Fruit fly (Drosophila melanogaster): ENCODE data around the gene CG7166.

Gene CG7166

dm6 chr3L:21625547-21625946 is at the start of gene CG7166, which contains the start of gene Alg11:
CG7166 (minus strand) TSS chr3L:21625647.
Alg11 (plus strand) TSS chr3L:21625806.
- TF ChIP-seq Sin3A (optimal IDR thresholded peaks at IDR 0.05) = no peak

DNA sequence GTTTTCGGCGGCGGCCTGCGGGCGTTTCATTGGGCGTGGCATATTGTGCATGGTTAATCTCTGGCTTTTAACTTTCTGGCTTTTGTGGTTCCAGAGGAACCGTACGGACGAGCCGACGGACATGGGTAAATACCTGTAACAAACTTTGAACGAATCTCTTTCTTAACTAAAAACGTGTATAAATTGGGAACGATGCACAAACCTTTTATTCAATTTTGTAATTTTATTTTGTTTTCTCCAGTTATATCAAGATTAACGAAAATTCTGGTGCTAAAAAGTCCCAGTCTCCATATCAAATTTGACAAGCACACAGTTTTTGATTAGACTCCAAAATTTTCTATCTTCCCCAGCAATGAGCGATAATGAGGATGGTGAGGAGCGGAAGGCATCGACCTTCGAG is 46.4 kb upstream of the CG7166 start, which contains the start of gene CG11249:
Gene CG11249, plus strand, starts transcription at position 301 of the 400 bp plus-strand sequence.
- no peak for TF ChIP-seq Sin3A (optimal IDR thresholded peaks at IDR 0.05)
- no peak for TF ChIP-seq insv (optimal IDR thresholded peaks at IDR 0.05)
- TF ChIP-seq ttk (optimal IDR thresholded peaks at IDR 0.05) = no peak
- no peak for TF ChIP-seq h (optimal IDR thresholded peaks at IDR 0.05)
- no peak for TF ChIP-seq Myc (optimal IDR thresholded peaks at IDR 0.05)

DNA sequence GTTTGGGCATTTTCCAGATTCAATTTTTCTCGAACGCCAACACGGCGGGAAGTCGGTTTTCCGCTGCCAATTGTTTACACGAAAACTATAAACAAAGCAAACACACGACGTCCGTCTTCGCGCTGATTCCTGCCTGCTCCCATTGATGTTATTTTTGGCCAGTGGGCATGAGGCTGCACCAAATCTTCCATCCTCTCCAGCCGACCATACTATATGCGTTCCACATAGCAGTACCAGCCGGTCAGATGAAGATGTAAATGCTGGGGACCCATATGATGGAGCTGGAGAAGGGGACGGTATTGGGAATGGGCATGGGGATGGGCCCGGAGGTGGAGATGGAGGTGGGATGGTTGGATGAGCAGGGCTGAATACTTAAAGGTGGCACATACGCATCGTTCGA is 42.1 kb upstream of the CG7166 start:
- no peak for TF ChIP-seq Sin3A (optimal IDR thresholded peaks at IDR 0.05)
- no peak for TF ChIP-seq insv (optimal IDR thresholded peaks at IDR 0.05)

dm6 chr3L:21666880-21667279 is 41.4 kb upstream of the CG7166 start, which contains the start of gene Cpr78E:
Cpr78E (minus strand) TSS chr3L:21666980.
- TF ChIP-seq insv (optimal IDR thresholded peaks at IDR 0.05) (no peak), ttk (optimal IDR thresholded peaks at IDR 0.05) (no peak), psq (optimal IDR thresholded peaks at IDR 0.05) (no peak), Myc (optimal IDR thresholded peaks at IDR 0.05) (no peak), h (optimal IDR thresholded peaks at IDR 0.05) (no peak), Sin3A (optimal IDR thresholded peaks at IDR 0.05) (no peak)

- no peak for TF ChIP-seq insv (optimal IDR thresholded peaks at IDR 0.05)
- no peak for TF ChIP-seq Sin3A (optimal IDR thresholded peaks at IDR 0.05)
- TF ChIP-seq Myc (optimal IDR thresholded peaks at IDR 0.05) = no peak
- TF ChIP-seq psq (optimal IDR thresholded peaks at IDR 0.05) = no peak
- no peak for TF ChIP-seq h (optimal IDR thresholded peaks at IDR 0.05)
- TF ChIP-seq ttk (optimal IDR thresholded peaks at IDR 0.05) = no peak
Measured at dm6 chr3L:21652768-21653167, 27.3 kb upstream of the CG7166 start.

- no peak for TF ChIP-seq insv (optimal IDR thresholded peaks at IDR 0.05)
- no peak for TF ChIP-seq h (optimal IDR thresholded peaks at IDR 0.05)
- no peak for TF ChIP-seq ttk (optimal IDR thresholded peaks at IDR 0.05)
- TF ChIP-seq psq (optimal IDR thresholded peaks at IDR 0.05) = no peak
- no peak for TF ChIP-seq Myc (optimal IDR thresholded peaks at IDR 0.05)
- TF ChIP-seq Sin3A (optimal IDR thresholded peaks at IDR 0.05) = no peak
Measured at dm6 chr3L:21652124-21652523, 26.7 kb upstream of the CG7166 start.

dm6 chr3L:21651412-21651811 is 26.0 kb upstream of the CG7166 start:
- no peak for TF ChIP-seq ttk (optimal IDR thresholded peaks at IDR 0.05)
- no peak for TF ChIP-seq insv (optimal IDR thresholded peaks at IDR 0.05)
- TF ChIP-seq h (optimal IDR thresholded peaks at IDR 0.05) = no peak
- TF ChIP-seq psq (optimal IDR thresholded peaks at IDR 0.05) = no peak
- TF ChIP-seq Sin3A (optimal IDR thresholded peaks at IDR 0.05) = no peak
- no peak for TF ChIP-seq Myc (optimal IDR thresholded peaks at IDR 0.05)

DNA sequence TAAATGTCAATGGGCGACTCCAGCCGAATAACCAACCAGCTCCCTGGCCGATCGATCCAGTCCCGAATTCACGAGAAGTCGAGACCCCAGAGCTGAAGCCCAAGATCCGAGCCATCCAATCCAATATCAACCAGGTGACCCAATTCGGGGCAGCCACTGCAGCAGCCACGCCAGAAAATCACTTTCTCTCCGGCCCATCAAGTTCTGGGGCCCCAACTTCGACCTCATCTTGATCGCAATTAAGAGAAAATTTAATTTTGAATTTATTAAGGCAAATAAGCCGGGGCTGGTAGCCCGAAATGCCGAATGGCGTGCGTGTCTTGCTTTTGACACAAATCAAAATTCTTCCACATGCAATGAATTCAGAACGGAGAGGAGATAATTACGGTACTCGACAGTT is 22.4 kb upstream of the CG7166 start:
- TF ChIP-seq Sin3A (optimal IDR thresholded peaks at IDR 0.05) = no peak
- no peak for TF ChIP-seq h (optimal IDR thresholded peaks at IDR 0.05)
- no peak for TF ChIP-seq insv (optimal IDR thresholded peaks at IDR 0.05)
- no peak for TF ChIP-seq Myc (optimal IDR thresholded peaks at IDR 0.05)
- no peak for TF ChIP-seq psq (optimal IDR thresholded peaks at IDR 0.05)
- TF ChIP-seq ttk (optimal IDR thresholded peaks at IDR 0.05) = no peak

dm6 chr3L:21645878-21646277 is 20.4 kb upstream of the CG7166 start:
- TF ChIP-seq insv (optimal IDR thresholded peaks at IDR 0.05) (no peak), Sin3A (optimal IDR thresholded peaks at IDR 0.05) (no peak), h (optimal IDR thresholded peaks at IDR 0.05) (no peak), Myc (optimal IDR thresholded peaks at IDR 0.05) (no peak), ttk (optimal IDR thresholded peaks at IDR 0.05) (no peak), psq (optimal IDR thresholded peaks at IDR 0.05) (no peak)

DNA sequence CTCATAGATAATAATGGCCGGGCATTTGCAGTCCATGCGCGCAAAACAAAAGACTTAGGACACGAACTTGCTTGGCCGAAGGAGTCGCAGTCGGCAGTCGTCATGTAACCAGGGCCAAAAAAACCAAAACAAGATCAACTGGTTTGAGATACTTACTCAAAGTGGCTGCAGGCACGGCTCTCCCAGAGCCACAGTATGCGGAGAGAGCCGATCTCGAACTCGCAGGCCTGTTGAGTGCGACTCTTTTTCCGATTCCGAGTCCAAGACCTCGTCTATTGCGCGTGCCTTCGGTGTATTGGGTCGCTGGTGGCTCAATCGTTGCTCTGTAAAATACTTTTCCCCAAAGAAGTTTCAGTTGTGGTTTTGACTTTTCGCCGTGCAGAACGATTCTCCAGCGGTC is 19.2 kb upstream of the CG7166 start, which contains the start of gene CG43980:
Gene CG43980, plus strand, starts transcription at position 352 of the 400 bp plus-strand sequence.
- TF ChIP-seq ttk (optimal IDR thresholded peaks at IDR 0.05) = no peak
- TF ChIP-seq Sin3A (optimal IDR thresholded peaks at IDR 0.05) = no peak
- no peak for TF ChIP-seq Myc (optimal IDR thresholded peaks at IDR 0.05)
- TF ChIP-seq insv (optimal IDR thresholded peaks at IDR 0.05) = no peak
- no peak for TF ChIP-seq psq (optimal IDR thresholded peaks at IDR 0.05)

DNA sequence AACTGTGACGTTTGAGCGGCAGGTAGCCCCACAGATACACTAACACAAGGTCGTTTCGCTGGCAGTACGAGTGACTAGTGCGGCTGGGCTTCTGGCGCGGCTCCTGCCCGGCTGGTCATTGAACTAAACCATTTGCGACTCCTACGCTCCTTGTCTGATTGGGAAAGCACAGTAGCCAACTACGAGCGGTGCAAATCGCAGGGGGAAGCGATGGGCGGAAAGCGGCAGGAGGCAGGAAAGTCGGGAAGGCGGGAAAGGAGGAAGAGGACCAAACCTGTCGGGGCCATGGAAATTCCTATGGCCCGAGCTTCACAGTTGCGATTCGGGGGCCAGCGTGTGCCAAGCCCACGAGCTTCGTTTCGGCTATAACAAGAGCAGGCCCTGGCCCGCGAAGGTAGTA is 18.7 kb upstream of the CG7166 start:
- TF ChIP-seq Myc (optimal IDR thresholded peaks at IDR 0.05) (no peak), h (optimal IDR thresholded peaks at IDR 0.05) (no peak), insv (optimal IDR thresholded peaks at IDR 0.05) (no peak), ttk (optimal IDR thresholded peaks at IDR 0.05) (no peak), Sin3A (optimal IDR thresholded peaks at IDR 0.05) (no peak), psq (optimal IDR thresholded peaks at IDR 0.05) (no peak)

DNA sequence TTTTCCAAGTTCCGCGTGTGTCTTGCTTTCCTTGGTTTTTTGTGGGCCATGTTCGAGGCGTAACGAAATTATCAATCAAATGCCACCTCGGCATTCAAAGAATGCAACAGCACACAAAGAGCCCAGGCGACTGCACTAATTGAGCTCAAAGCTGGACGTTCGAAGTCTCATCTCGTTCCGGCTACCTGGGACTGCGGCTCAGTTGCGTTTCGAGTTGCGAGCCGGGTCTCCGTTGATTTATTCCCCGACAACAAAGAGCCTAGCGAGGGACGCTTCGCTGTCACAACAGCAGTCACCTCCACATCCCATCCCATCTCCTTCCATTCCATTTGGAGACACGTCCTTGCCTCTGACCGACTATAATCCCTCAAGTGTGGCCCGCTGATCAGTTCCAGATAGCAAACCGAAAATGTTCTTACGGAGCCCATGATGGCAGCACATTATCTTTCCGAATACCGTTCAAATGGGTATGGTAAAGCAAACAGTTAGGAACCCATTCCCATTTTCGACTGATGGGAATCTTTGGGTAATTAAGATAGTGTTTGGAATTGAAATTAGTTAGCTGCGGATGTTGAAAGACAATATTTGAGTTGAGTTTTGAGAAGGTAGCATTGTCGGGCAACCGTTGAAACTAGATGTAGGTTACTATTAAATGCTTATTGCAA is 17.6 kb upstream of the CG7166 start:
- TF ChIP-seq insv (optimal IDR thresholded peaks at IDR 0.05) = no peak
- no peak for TF ChIP-seq ttk (optimal IDR thresholded peaks at IDR 0.05)
- TF ChIP-seq psq (optimal IDR thresholded peaks at IDR 0.05) = no peak
- TF ChIP-seq Myc (optimal IDR thresholded peaks at IDR 0.05) = no peak
- no peak for TF ChIP-seq h (optimal IDR thresholded peaks at IDR 0.05)
- no peak for TF ChIP-seq Sin3A (optimal IDR thresholded peaks at IDR 0.05)

dm6 chr3L:21640815-21641214 is 15.4 kb upstream of the CG7166 start, which contains the start of gene Atox1:
Atox1 (plus strand) TSS chr3L:21640995.
- no peak for TF ChIP-seq h (optimal IDR thresholded peaks at IDR 0.05)
- no peak for TF ChIP-seq insv (optimal IDR thresholded peaks at IDR 0.05)
- no peak for TF ChIP-seq ttk (optimal IDR thresholded peaks at IDR 0.05)
- no peak for TF ChIP-seq Sin3A (optimal IDR thresholded peaks at IDR 0.05)
- TF ChIP-seq psq (optimal IDR thresholded peaks at IDR 0.05) = no peak
- TF ChIP-seq Myc (optimal IDR thresholded peaks at IDR 0.05) = no peak

Data from Kc167 (cell line).